Worm (Caenorhabditis elegans) whole organism, midembryonic: ENCODE measurements around the gene tsp-2.

Source experiments
- tab-1 ChIP-seq: fragments of 200-800 bp; sonication (Bioruptor generic); IDR thresholded peaks from 2 replicates; pipeline ENCODE4 v1.3.6; 2022; ENCODE audit warnings: missing genetic modification characterization, missing compliant biosample characterization
- ztf-29 ChIP-seq: fragments of 200-800 bp; sonication (Bioruptor generic); IDR thresholded peaks from 2 replicates; pipeline ENCODE4 v1.3.6; 2022; ENCODE audit warnings: missing genetic modification reagents, missing genetic modification characterization, missing compliant biosample characterization

DNA sequence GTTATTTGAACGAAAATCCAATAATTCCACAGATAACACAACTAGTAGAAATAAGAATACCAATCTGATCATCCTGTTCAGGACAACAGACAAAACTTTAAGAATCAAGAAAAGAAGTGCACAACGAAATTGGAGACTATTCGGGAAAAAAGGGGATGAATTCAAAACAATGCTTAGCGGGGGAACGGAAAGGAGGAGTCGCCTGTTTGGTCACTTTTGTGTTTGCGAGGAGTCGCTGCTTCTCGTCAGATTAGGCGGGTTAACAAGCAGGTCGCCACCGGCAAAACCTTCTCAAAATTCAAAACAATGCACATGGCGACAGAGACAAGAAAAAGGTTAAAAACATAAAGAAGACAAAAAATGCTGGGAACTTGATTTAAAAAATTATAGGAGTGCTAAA lies 28.0 kb downstream of the tsp-2 start, which contains the start of gene C30A5.10:
- no peak for TF ChIP-seq ztf-29 (GFP tag; lab: Robert Waterston, UW)
- TF ChIP-seq tab-1 (GFP tag; lab: Robert Waterston, UW), result no peak
